1 fruit fly cellular context compared by ENCODE assay signal in genomic region chr3L:7726285-7726684, dm6.
A peak's percentile ranks its signal among the peaks of the same experiment; 100 is the strongest.
TF ChIP-seq lines count a peak whose summit lies in the region.

Gene CG7457, minus strand, starts transcription at chr3L:7726473.

TF ChIP-seq in whole organism, embryonic, 481 proteins besides CTCF, POLR2A, EP300 and RAD21 (continued from another document and continues in another):
- TF ChIP-seq CG6791 (GFP tag; IDR thresholded peaks at IDR 0.05; lab: Robert Waterston, UW; ENCODE audit: partially characterized antibody) (peak; percentile 97), ems (GFP tag; optimal IDR thresholded peaks at IDR 0.05; lab: Kevin White, UChicago) (no peak), vvl (GFP tag; IDR thresholded peaks at IDR 0.05; lab: Robert Waterston, UW) (peak; percentile 75), knrl (GFP tag; IDR thresholded peaks at IDR 0.05; lab: Robert Waterston, UW; ENCODE audit: partially characterized antibody) (peak; percentile 94), CG14860 (GFP tag; IDR thresholded peaks at IDR 0.05; lab: Robert Waterston, UW; ENCODE audit: partially characterized antibody) (peak; percentile 92), Eip74EF (GFP tag; optimal IDR thresholded peaks at IDR 0.05; lab: Kevin White, UChicago) (no peak), dpn (GFP tag; optimal IDR thresholded peaks at IDR 0.05; lab: Kevin White, UChicago) (no peak), Gsc (GFP tag; IDR thresholded peaks at IDR 0.05; lab: Robert Waterston, UW) (no peak), CG8924 (tag; optimal IDR thresholded peaks at IDR 0.05; lab: Kevin White, UChicago) (no peak), HHEX (GFP tag; optimal IDR thresholded peaks at IDR 0.05; lab: Kevin White, UChicago) (no peak), HLH3B (GFP tag; IDR thresholded peaks at IDR 0.05; lab: Robert Waterston, UW) (no peak; the same call in 1 of the 2 replicates), CG15601 (tag; optimal IDR thresholded peaks at IDR 0.05; lab: Kevin White, UChicago) (peak; percentile 54), NFAT (GFP tag; IDR thresholded peaks at IDR 0.05; lab: Robert Waterston, UW) (no peak), CG17186 (GFP tag; optimal IDR thresholded peaks at IDR 0.05; lab: Kevin White, UChicago) (no peak), CG8944 (GFP tag; optimal IDR thresholded peaks at IDR 0.05; lab: Kevin White, UChicago) (no peak), CG10267 (tag; optimal IDR thresholded peaks at IDR 0.05; lab: Kevin White, UChicago) (peak; percentile 10), nerfin-2 (GFP tag; IDR thresholded peaks at IDR 0.05; lab: Robert Waterston, UW; ENCODE audit: partially characterized antibody) (peak; percentile 86), CG9215 (GFP tag; IDR thresholded peaks at IDR 0.05; lab: Robert Waterston, UW) (no peak), CG7745 (tag; optimal IDR thresholded peaks at IDR 0.05; lab: Kevin White, UChicago) (no peak), Atf3 (GFP tag; optimal IDR thresholded peaks at IDR 0.05; lab: Kevin White, UChicago) (no peak), sna (GFP tag; IDR thresholded peaks at IDR 0.05; lab: Robert Waterston, UW; ENCODE audit: partially characterized antibody) (peak; percentile 93), CG3726 (GFP tag; IDR thresholded peaks at IDR 0.05; lab: Robert Waterston, UW) (no peak), CG1647 (GFP tag; optimal IDR thresholded peaks at IDR 0.05; lab: Kevin White, UChicago) (no peak), Mad (GFP tag; optimal IDR thresholded peaks at IDR 0.05; lab: Kevin White, UChicago) (no peak), CG9932 (GFP tag; IDR thresholded peaks at IDR 0.05; lab: Robert Waterston, UW) (peak; percentile 25; the same call in 1 of the 2 replicates), D (optimal IDR thresholded peaks at IDR 0.05; lab: Kevin White, UChicago) (no peak), D (GFP tag; optimal IDR thresholded peaks at IDR 0.05; lab: Kevin White, UChicago) (no peak), crol (GFP tag; IDR thresholded peaks at IDR 0.05; lab: Robert Waterston, UW) (no peak), vnd (GFP tag; IDR thresholded peaks at IDR 0.05; lab: Robert Waterston, UW; ENCODE audit: partially characterized antibody) (peak; percentile 92), Rfx (GFP tag; IDR thresholded peaks at IDR 0.05; lab: Robert Waterston, UW) (0 out of 2 replicates have a peak, but pooled peaks have one; percentile 23), Xbp1 (GFP tag; optimal IDR thresholded peaks at IDR 0.05; lab: Kevin White, UChicago) (no peak), lilli (GFP tag; optimal IDR thresholded peaks at IDR 0.05; lab: Kevin White, UChicago) (no peak), Sox102F (GFP tag; optimal IDR thresholded peaks at IDR 0.05; lab: Kevin White, UChicago) (no peak), ap (GFP tag; IDR thresholded peaks at IDR 0.05; lab: Robert Waterston, UW) (no peak), CG6854 (GFP tag; optimal IDR thresholded peaks at IDR 0.05; lab: Kevin White, UChicago) (no peak), fu2 (GFP tag; optimal IDR thresholded peaks at IDR 0.05; lab: Kevin White, UChicago) (no peak), Hr51 (GFP tag; optimal IDR thresholded peaks at IDR 0.05; lab: Kevin White, UChicago) (no peak), en (GFP tag; optimal IDR thresholded peaks at IDR 0.05; lab: Kevin White, UChicago) (no peak), CG13296 (GFP tag; optimal IDR thresholded peaks at IDR 0.05; lab: Kevin White, UChicago) (no peak), trh (GFP tag; optimal IDR thresholded peaks at IDR 0.05; lab: Kevin White, UChicago) (no peak), CG11696 (GFP tag; IDR thresholded peaks at IDR 0.05; lab: Robert Waterston, UW) (no peak), gcm2 (GFP tag; optimal IDR thresholded peaks at IDR 0.05; lab: Kevin White, UChicago) (no peak), CG11504 (tag; optimal IDR thresholded peaks at IDR 0.05; lab: Kevin White, UChicago) (no peak), CG2875 (GFP tag; optimal IDR thresholded peaks at IDR 0.05; lab: Kevin White, UChicago) (no peak), Camta (GFP tag; optimal IDR thresholded peaks at IDR 0.05; lab: Kevin White, UChicago) (no peak), CG2199 (GFP tag; IDR thresholded peaks at IDR 0.05; lab: Robert Waterston, UW) (no peak), Dek (tag; optimal IDR thresholded peaks at IDR 0.05; lab: Kevin White, UChicago) (no peak), stc (GFP tag; IDR thresholded peaks at IDR 0.05; lab: Robert Waterston, UW) (no peak), zen2 (GFP tag; IDR thresholded peaks at IDR 0.05; lab: Robert Waterston, UW; ENCODE audit: partially characterized antibody) (peak; percentile 94), CG12219 (GFP tag; optimal IDR thresholded peaks at IDR 0.05; lab: Kevin White, UChicago) (no peak), Bgb (GFP tag; IDR thresholded peaks at IDR 0.05; lab: Robert Waterston, UW; ENCODE audit: partially characterized antibody) (peak; percentile 97), CG34224 (GFP tag; IDR thresholded peaks at IDR 0.05; lab: Robert Waterston, UW; ENCODE audit: partially characterized antibody) (peak; percentile 94), exex (tag; optimal IDR thresholded peaks at IDR 0.05; lab: Kevin White, UChicago) (no peak), cas (GFP tag; IDR thresholded peaks at IDR 0.05; lab: Robert Waterston, UW) (no peak), CG2202 (tag; optimal IDR thresholded peaks at IDR 0.05; lab: Kevin White, UChicago) (no peak), CG7786 (GFP tag; optimal IDR thresholded peaks at IDR 0.05; lab: Kevin White, UChicago) (no peak), Scr (GFP tag; IDR thresholded peaks at IDR 0.05; lab: Robert Waterston, UW; ENCODE audit: partially characterized antibody) (peak; percentile 95), Oaz (GFP tag; IDR thresholded peaks at IDR 0.05; lab: Robert Waterston, UW) (no peak), CG1233 (GFP tag; optimal IDR thresholded peaks at IDR 0.05; lab: Kevin White, UChicago) (no peak), CG3407 (GFP tag; optimal IDR thresholded peaks at IDR 0.05; lab: Kevin White, UChicago) (no peak), CG12659 (GFP tag; optimal IDR thresholded peaks at IDR 0.05; lab: Kevin White, UChicago) (peak; percentile 20), Ets97D (GFP tag; optimal IDR thresholded peaks at IDR 0.05; lab: Kevin White, UChicago) (peak; percentile 47), az2 (GFP tag; optimal IDR thresholded peaks at IDR 0.05; lab: Kevin White, UChicago) (no peak), toy (GFP tag; IDR thresholded peaks at IDR 0.05; lab: Robert Waterston, UW) (no peak), C15 (GFP tag; IDR thresholded peaks at IDR 0.05; lab: Robert Waterston, UW) (no peak), Awh (GFP tag; IDR thresholded peaks at IDR 0.05; lab: Robert Waterston, UW) (no peak), CG2712 (tag; optimal IDR thresholded peaks at IDR 0.05; lab: Kevin White, UChicago) (no peak), Antp (GFP tag; optimal IDR thresholded peaks at IDR 0.05; lab: Kevin White, UChicago) (no peak), pnt (GFP tag; optimal IDR thresholded peaks at IDR 0.05; lab: Kevin White, UChicago) (no peak), fd102C (GFP tag; optimal IDR thresholded peaks at IDR 0.05; lab: Kevin White, UChicago) (no peak), CG31388 (GFP tag; optimal IDR thresholded peaks at IDR 0.05; lab: Kevin White, UChicago) (no peak), HmgZ (tag; optimal IDR thresholded peaks at IDR 0.05; lab: Kevin White, UChicago) (no peak), Ets65A (GFP tag; lab: Kevin White, UChicago) (no peak), Dp (GFP tag; optimal IDR thresholded peaks at IDR 0.05; lab: Kevin White, UChicago) (peak; percentile 62), jing (GFP tag; optimal IDR thresholded peaks at IDR 0.05; lab: Kevin White, UChicago) (no peak), Dref (GFP tag; IDR thresholded peaks at IDR 0.05; lab: Robert Waterston, UW) (peak; percentile 94), chn (GFP tag; optimal IDR thresholded peaks at IDR 0.05; lab: Kevin White, UChicago) (no peak), Lhr (GFP tag; optimal IDR thresholded peaks at IDR 0.05; lab: Kevin White, UChicago) (peak; percentile 28), CG31224 (GFP tag; IDR thresholded peaks at IDR 0.05; lab: Robert Waterston, UW) (no peak), CG18476 (GFP tag; optimal IDR thresholded peaks at IDR 0.05; lab: Kevin White, UChicago) (no peak), ato (GFP tag; IDR thresholded peaks at IDR 0.05; lab: Robert Waterston, UW; ENCODE audit: partially characterized antibody) (peak; percentile 90), CG7963 (GFP tag; IDR thresholded peaks at IDR 0.05; lab: Robert Waterston, UW; ENCODE audit: partially characterized antibody) (peak; percentile 90), CG18011 (GFP tag; optimal IDR thresholded peaks at IDR 0.05; lab: Kevin White, UChicago) (no peak), ATbp (GFP tag; optimal IDR thresholded peaks at IDR 0.05; lab: Kevin White, UChicago) (no peak), pita (GFP tag; optimal IDR thresholded peaks at IDR 0.05; lab: Kevin White, UChicago) (no peak), ac (GFP tag; optimal IDR thresholded peaks at IDR 0.05; lab: Kevin White, UChicago) (no peak), yki (optimal IDR thresholded peaks at IDR 0.05; lab: Kevin White, UChicago) (no peak), CG2678 (tag; optimal IDR thresholded peaks at IDR 0.05; lab: Kevin White, UChicago) (no peak), CkIIα-i1 (GFP tag; IDR thresholded peaks at IDR 0.05; lab: Robert Waterston, UW) (no peak), CG6813 (GFP tag; optimal IDR thresholded peaks at IDR 0.05; lab: Kevin White, UChicago) (no peak), Kr (GFP tag; optimal IDR thresholded peaks at IDR 0.05; lab: Kevin White, UChicago) (no peak), Nf-YC (tag; optimal IDR thresholded peaks at IDR 0.05; lab: Kevin White, UChicago) (no peak), Elba2 (GFP tag; optimal IDR thresholded peaks at IDR 0.05; lab: Kevin White, UChicago) (no peak), D19B (GFP tag; optimal IDR thresholded peaks at IDR 0.05; lab: Kevin White, UChicago) (no peak), trem (tag; optimal IDR thresholded peaks at IDR 0.05; lab: Kevin White, UChicago) (peak; percentile 30), corto (GFP tag; optimal IDR thresholded peaks at IDR 0.05; lab: Kevin White, UChicago) (no peak), Aef1 (GFP tag; IDR thresholded peaks at IDR 0.05; lab: Robert Waterston, UW) (no peak), insv (GFP tag; optimal IDR thresholded peaks at IDR 0.05; lab: Kevin White, UChicago) (no peak), CG6254 (GFP tag; optimal IDR thresholded peaks at IDR 0.05; lab: Kevin White, UChicago) (no peak), CG6683 (GFP tag; optimal IDR thresholded peaks at IDR 0.05; lab: Kevin White, UChicago) (no peak), tx (GFP tag; optimal IDR thresholded peaks at IDR 0.05; lab: Kevin White, UChicago) (no peak), CG5180 (GFP tag; optimal IDR thresholded peaks at IDR 0.05; lab: Kevin White, UChicago) (no peak), Lpt (GFP tag; optimal IDR thresholded peaks at IDR 0.05; lab: Kevin White, UChicago) (no peak), ken (GFP tag; IDR thresholded peaks at IDR 0.05; lab: Robert Waterston, UW) (no peak), BEAF-32 (GFP tag; optimal IDR thresholded peaks at IDR 0.05; lab: Kevin White, UChicago) (peak; percentile 90), Gug (GFP tag; IDR thresholded peaks at IDR 0.05; lab: Robert Waterston, UW) (no peak), CG10979 (tag; optimal IDR thresholded peaks at IDR 0.05; lab: Kevin White, UChicago) (no peak), Doc3 (GFP tag; IDR thresholded peaks at IDR 0.05; lab: Robert Waterston, UW; ENCODE audit: partially characterized antibody) (peak; percentile 93), HmgD (GFP tag; optimal IDR thresholded peaks at IDR 0.05; lab: Kevin White, UChicago) (no peak), CG1024 (GFP tag; IDR thresholded peaks at IDR 0.05; lab: Robert Waterston, UW) (no peak), sima (GFP tag; optimal IDR thresholded peaks at IDR 0.05; lab: Kevin White, UChicago) (no peak), CG9609 (GFP tag; optimal IDR thresholded peaks at IDR 0.05; lab: Kevin White, UChicago) (no peak), tll (GFP tag; optimal IDR thresholded peaks at IDR 0.05; lab: Kevin White, UChicago) (no peak), CG8765 (GFP tag; IDR thresholded peaks at IDR 0.05; lab: Robert Waterston, UW) (no peak), CG31365 (tag; optimal IDR thresholded peaks at IDR 0.05; lab: Kevin White, UChicago) (no peak), kay (GFP tag; optimal IDR thresholded peaks at IDR 0.05; lab: Kevin White, UChicago) (no peak), cg (GFP tag; optimal IDR thresholded peaks at IDR 0.05; lab: Kevin White, UChicago) (no peak), ERR (GFP tag; optimal IDR thresholded peaks at IDR 0.05; lab: Kevin White, UChicago) (no peak), Optix (GFP tag; IDR thresholded peaks at IDR 0.05; lab: Robert Waterston, UW) (no peak), chinmo (GFP tag; IDR thresholded peaks at IDR 0.05; lab: Robert Waterston, UW; ENCODE audit: partially characterized antibody) (peak; percentile 89), Bteb2 (GFP tag; optimal IDR thresholded peaks at IDR 0.05; lab: Kevin White, UChicago) (no peak), bowl (GFP tag; IDR thresholded peaks at IDR 0.05; lab: Robert Waterston, UW) (no peak), unc-4 (GFP tag; IDR thresholded peaks at IDR 0.05; lab: Robert Waterston, UW; ENCODE audit: partially characterized antibody) (peak; percentile 94), D19A (tag; optimal IDR thresholded peaks at IDR 0.05; lab: Kevin White, UChicago) (no peak), Fer3 (tag; optimal IDR thresholded peaks at IDR 0.05; lab: Kevin White, UChicago) (no peak), ci (GFP tag; IDR thresholded peaks at IDR 0.05; lab: Robert Waterston, UW) (no peak), CG17568 (GFP tag; optimal IDR thresholded peaks at IDR 0.05; lab: Kevin White, UChicago) (no peak), CG32767 (GFP tag; IDR thresholded peaks at IDR 0.05; lab: Robert Waterston, UW) (no peak), ranshi (GFP tag; IDR thresholded peaks at IDR 0.05; lab: Robert Waterston, UW) (no peak), Poxn (GFP tag; IDR thresholded peaks at IDR 0.05; lab: Robert Waterston, UW) (no peak), phol (tag; optimal IDR thresholded peaks at IDR 0.05; lab: Kevin White, UChicago) (peak; percentile 20), HLH4C (GFP tag; IDR thresholded peaks at IDR 0.05; lab: Robert Waterston, UW; ENCODE audit: partially characterized antibody) (peak; percentile 90), tgo (GFP tag; IDR thresholded peaks at IDR 0.05; lab: Robert Waterston, UW) (no peak), nmo (GFP tag; optimal IDR thresholded peaks at IDR 0.05; lab: Kevin White, UChicago) (peak; percentile 32), pum (GFP tag; optimal IDR thresholded peaks at IDR 0.05; lab: Kevin White, UChicago) (no peak), jigr1 (GFP tag; IDR thresholded peaks at IDR 0.05; lab: Robert Waterston, UW) (no peak), Sry-δ (GFP tag; optimal IDR thresholded peaks at IDR 0.05; lab: Kevin White, UChicago) (peak; percentile 76), zen (tag; optimal IDR thresholded peaks at IDR 0.05; lab: Kevin White, UChicago) (no peak)
